Fruit fly (Drosophila melanogaster) whole organism, embryonic: ENCODE results near the gene CG31219.
A peak's percentile ranks its signal among the peaks of the same experiment; 100 is the strongest.

ENCODE experiments used
- CG10209 ChIP-seq: fragments of 200-800 bp; sonication (Bioruptor generic); optimal IDR thresholded peaks from 3 replicates; lab custom pipeline; 2017; ENCODE audit warnings: missing biosample characterization, mild to moderate bottlenecking, missing genetic modification characterization, missing genetic modification reagents
- CG10979 ChIP-seq: fragments of 200-800 bp; sonication (Bioruptor generic); optimal IDR thresholded peaks from 2 replicates; lab custom pipeline; 2018; ENCODE audit warnings: missing biosample characterization, mild to moderate bottlenecking, missing genetic modification characterization, moderate library complexity
- CG12155 ChIP-seq: fragments of 200-800 bp; sonication (Bioruptor generic); optimal IDR thresholded peaks from 3 replicates; lab custom pipeline; 2016; ENCODE audit warnings: missing biosample characterization, missing genetic modification characterization
- CG13775 ChIP-seq: fragments of 200-800 bp; sonication (Bioruptor generic); optimal IDR thresholded peaks from 3 replicates; lab custom pipeline; 2017; ENCODE audit warnings: missing biosample characterization, mild to moderate bottlenecking, missing genetic modification characterization
- CG13894 ChIP-seq: fragments of 200-800 bp; sonication (Bioruptor generic); optimal IDR thresholded peaks from 3 replicates; lab custom pipeline; 2018; ENCODE audit warnings: missing biosample characterization, mild to moderate bottlenecking, missing genetic modification characterization, moderate library complexity
- CG15011 ChIP-seq: fragments of 200-800 bp; sonication (Bioruptor generic); optimal IDR thresholded peaks from 3 replicates; lab custom pipeline; 2018; ENCODE audit warnings: missing biosample characterization, mild to moderate bottlenecking, missing genetic modification characterization
- CG15601 ChIP-seq: fragments of 200-800 bp; sonication (Bioruptor generic); optimal IDR thresholded peaks from 3 replicates; lab custom pipeline; 2019; ENCODE audit warnings: missing biosample characterization, mild to moderate bottlenecking, missing genetic modification characterization, moderate library complexity
- CG1647 ChIP-seq: fragments of 200-800 bp; sonication (Bioruptor generic); optimal IDR thresholded peaks from 3 replicates; lab custom pipeline; 2016; ENCODE audit warnings: missing biosample characterization, missing genetic modification characterization
- CG16815 ChIP-seq: fragments of 200-800 bp; sonication (Bioruptor generic); optimal IDR thresholded peaks from 3 replicates; lab custom pipeline; 2017; ENCODE audit warnings: missing biosample characterization, mild to moderate bottlenecking, missing genetic modification characterization
- CG16863 ChIP-seq: fragments of 200-800 bp; sonication (Bioruptor generic); optimal IDR thresholded peaks from 3 replicates; lab custom pipeline; 2016; ENCODE audit warnings: missing biosample characterization, missing genetic modification characterization
- CG1792 ChIP-seq: fragments of 200-800 bp; sonication (Bioruptor generic); optimal IDR thresholded peaks from 2 replicates; lab custom pipeline; 2016; ENCODE audit warnings: missing biosample characterization, missing genetic modification characterization
- CG18764 ChIP-seq: fragments of 200-800 bp; sonication (Bioruptor generic); optimal IDR thresholded peaks from 3 replicates; lab custom pipeline; 2016; ENCODE audit warnings: missing biosample characterization, missing genetic modification characterization
- CG30020 ChIP-seq: fragments of 200-800 bp; optimal IDR thresholded peaks from 2 replicates; lab custom pipeline; 2019; ENCODE audit warnings: missing biosample characterization, mild to moderate bottlenecking, missing genetic modification characterization, moderate library complexity
- CG31388 ChIP-seq: fragments of 200-800 bp; sonication (Bioruptor generic); optimal IDR thresholded peaks from 2 replicates; lab custom pipeline; 2016; ENCODE audit warnings: missing biosample characterization, missing genetic modification characterization
- CG3281 ChIP-seq: fragments of 200-800 bp; sonication (Bioruptor generic); optimal IDR thresholded peaks from 3 replicates; lab custom pipeline; 2017; ENCODE audit warnings: missing biosample characterization, mild to moderate bottlenecking, missing genetic modification characterization
- CG34376 ChIP-seq: fragments of 200-800 bp; sonication (Bioruptor generic); optimal IDR thresholded peaks from 2 replicates; lab custom pipeline; 2018; ENCODE audit warnings: missing biosample characterization, mild to moderate bottlenecking, missing genetic modification characterization
- CG42726 ChIP-seq: fragments of 200-800 bp; sonication (Bioruptor generic); IDR thresholded peaks from 2 replicates; pipeline ENCODE4 v1.3.6; 2022; ENCODE audit warnings: missing biosample characterization, missing genetic modification characterization; ENCODE audit not compliant: partially characterized antibody
- CG4328 ChIP-seq: fragments of 200-800 bp; sonication (Bioruptor generic); optimal IDR thresholded peaks from 3 replicates; lab custom pipeline; 2017; ENCODE audit warnings: missing biosample characterization, missing genetic modification reagents, missing genetic modification characterization
- CG4404 ChIP-seq: fragments of 200-800 bp; sonication (Bioruptor generic); IDR thresholded peaks from 2 replicates; pipeline ENCODE4 v1.3.6; 2022; ENCODE audit warnings: missing biosample characterization, missing genetic modification characterization
- CG7745 ChIP-seq: fragments of 200-800 bp; sonication (Bioruptor generic); optimal IDR thresholded peaks from 2 replicates; lab custom pipeline; 2018; ENCODE audit warnings: missing biosample characterization, mild to moderate bottlenecking, missing genetic modification characterization, moderate library complexity
- CG7786 ChIP-seq: fragments of 200-800 bp; sonication (Bioruptor generic); optimal IDR thresholded peaks from 2 replicates; lab custom pipeline; 2016; ENCODE audit warnings: missing biosample characterization, missing genetic modification characterization
- CG9817 ChIP-seq: fragments of 200-800 bp; sonication (Bioruptor generic); optimal IDR thresholded peaks from 2 replicates; lab custom pipeline; 2018; ENCODE audit warnings: missing biosample characterization, mild to moderate bottlenecking, missing genetic modification characterization, moderate library complexity
- D19B ChIP-seq: fragments of 200-800 bp; sonication (Bioruptor generic); optimal IDR thresholded peaks from 2 replicates; lab custom pipeline; 2017; ENCODE audit warnings: missing biosample characterization, mild to moderate bottlenecking, missing genetic modification characterization
- E2f1 ChIP-seq: fragments of 200-800 bp; sonication (Bioruptor generic); IDR thresholded peaks from 2 replicates; pipeline ENCODE4 v1.3.6; 2022; ENCODE audit warnings: missing biosample characterization, missing genetic modification characterization
- Fer1 ChIP-seq: fragments of 200-800 bp; sonication (Bioruptor generic); optimal IDR thresholded peaks from 2 replicates; lab custom pipeline; 2017; ENCODE audit warnings: missing biosample characterization, mild to moderate bottlenecking, missing genetic modification characterization
- Fer3 ChIP-seq: fragments of 200-800 bp; sonication (Bioruptor generic); optimal IDR thresholded peaks from 2 replicates; lab custom pipeline; 2018; ENCODE audit warnings: missing biosample characterization, mild to moderate bottlenecking, missing genetic modification characterization, moderate library complexity
- H2.0 ChIP-seq: fragments of 200-800 bp; sonication (Bioruptor generic); IDR thresholded peaks from 2 replicates; pipeline ENCODE4 v1.3.6; 2022; ENCODE audit warnings: missing biosample characterization, missing genetic modification characterization
- HmgZ ChIP-seq: fragments of 200-800 bp; sonication (Bioruptor generic); optimal IDR thresholded peaks from 2 replicates; lab custom pipeline; 2018; ENCODE audit warnings: missing biosample characterization, mild to moderate bottlenecking, missing genetic modification characterization
- Jarid2 ChIP-seq: fragments of 200-800 bp; sonication (Bioruptor generic); optimal IDR thresholded peaks from 3 replicates; lab custom pipeline; 2017; ENCODE audit warnings: mild to moderate bottlenecking, missing biosample characterization, missing genetic modification reagents, missing genetic modification characterization
- Mad ChIP-seq: fragments of 200-800 bp; sonication (Bioruptor generic); optimal IDR thresholded peaks from 2 replicates; lab custom pipeline; 2016; ENCODE audit warnings: missing biosample characterization, missing genetic modification characterization
- NFAT ChIP-seq: fragments of 200-800 bp; sonication (Bioruptor generic); IDR thresholded peaks from 2 replicates; pipeline ENCODE4 v1.3.6; 2022; ENCODE audit warnings: missing biosample characterization, missing genetic modification characterization
- Oli ChIP-seq: fragments of 200-800 bp; sonication (Bioruptor generic); optimal IDR thresholded peaks from 2 replicates; lab custom pipeline; 2018; ENCODE audit warnings: missing biosample characterization, mild to moderate bottlenecking, missing genetic modification characterization, moderate library complexity
- Six4 ChIP-seq: fragments of 200-800 bp; sonication (Bioruptor generic); optimal IDR thresholded peaks from 2 replicates; lab custom pipeline; 2016; ENCODE audit warnings: missing biosample characterization, missing genetic modification characterization
- ab ChIP-seq: fragments of 200-800 bp; sonication (Bioruptor generic); optimal IDR thresholded peaks from 2 replicates; lab custom pipeline; 2016; ENCODE audit warnings: missing biosample characterization, missing genetic modification characterization
- ac ChIP-seq: fragments of 200-800 bp; sonication (Bioruptor generic); optimal IDR thresholded peaks from 3 replicates; lab custom pipeline; 2017; ENCODE audit warnings: missing biosample characterization, mild to moderate bottlenecking, missing genetic modification characterization
- ato ChIP-seq: fragments of 200-800 bp; sonication (Bioruptor generic); IDR thresholded peaks from 2 replicates; pipeline ENCODE4 v1.3.6; 2022; ENCODE audit warnings: missing biosample characterization, missing genetic modification characterization; ENCODE audit not compliant: partially characterized antibody
- croc ChIP-seq: fragments of 200-800 bp; sonication (Bioruptor generic); conservative IDR thresholded peaks from 3 replicates; pipeline ENCODE4 v1.3.6; 2022; ENCODE audit warnings: missing biosample characterization, missing genetic modification characterization
- crp ChIP-seq, 2 experiments: fragments of 200-800 bp; sonication (Bioruptor generic); optimal IDR thresholded peaks; 2 replicates in 1 of 2; 3 replicates in 1 of 2; lab custom pipeline; 2017; ENCODE audit warnings: missing biosample characterization in 2 of 2, missing genetic modification characterization in 2 of 2, mild to moderate bottlenecking in 1 of 2, moderate library complexity in 1 of 2
- dimm ChIP-seq: fragments of 200-800 bp; sonication (Bioruptor generic); IDR thresholded peaks from 2 replicates; pipeline ENCODE4 v1.3.6; 2022; ENCODE audit warnings: missing biosample characterization, missing genetic modification characterization
- ems ChIP-seq: fragments of 200-800 bp; sonication (Bioruptor generic); optimal IDR thresholded peaks from 3 replicates; lab custom pipeline; 2016; ENCODE audit warnings: missing biosample characterization, missing genetic modification characterization
- lmd ChIP-seq: fragments of 200-800 bp; sonication (Bioruptor generic); IDR thresholded peaks from 2 replicates; pipeline ENCODE4 v1.3.6; 2022; ENCODE audit warnings: missing biosample characterization, missing genetic modification characterization
- mld ChIP-seq: fragments of 200-800 bp; sonication (Bioruptor generic); IDR thresholded peaks from 3 replicates; pipeline ENCODE4 v1.3.6; 2022; ENCODE audit warnings: missing biosample characterization, missing genetic modification characterization; ENCODE audit not compliant: partially characterized antibody
- peb ChIP-seq: fragments of 200-800 bp; sonication (Bioruptor generic); IDR thresholded peaks from 2 replicates; pipeline ENCODE4 v1.3.6; 2022; ENCODE audit warnings: missing biosample characterization, missing genetic modification characterization
- sc ChIP-seq, 3 experiments: fragments of >200 bp in 2 of 3; fragments of 200-800 bp in 1 of 3; sonication (Bioruptor generic) in 1 of 3; optimal IDR thresholded peaks; 2 replicates in 2 of 3; 3 replicates in 1 of 3; lab custom pipeline; 2017; ENCODE audit warnings: mild to moderate bottlenecking in 1 of 3, missing biosample characterization in 1 of 3, missing genetic modification characterization in 1 of 3, missing genetic modification reagents in 1 of 3
- sd ChIP-seq: fragments of 200-800 bp; sonication (Bioruptor generic); optimal IDR thresholded peaks from 3 replicates; lab custom pipeline; 2018; ENCODE audit warnings: missing biosample characterization, mild to moderate bottlenecking, missing genetic modification characterization, moderate library complexity
- tin ChIP-seq: fragments of 200-800 bp; sonication (Bioruptor generic); optimal IDR thresholded peaks from 3 replicates; lab custom pipeline; 2016; ENCODE audit warnings: missing biosample characterization, missing genetic modification characterization
- toy ChIP-seq: fragments of 200-800 bp; sonication (Bioruptor generic); IDR thresholded peaks from 2 replicates; pipeline ENCODE4 v1.3.6; 2022; ENCODE audit warnings: missing biosample characterization, missing genetic modification characterization
- tx ChIP-seq: fragments of 200-800 bp; sonication (Bioruptor generic); optimal IDR thresholded peaks from 2 replicates; lab custom pipeline; 2016; ENCODE audit warnings: missing biosample characterization, missing genetic modification characterization
- zen ChIP-seq: fragments of 200-800 bp; sonication (Bioruptor generic); optimal IDR thresholded peaks from 3 replicates; lab custom pipeline; 2018; ENCODE audit warnings: missing biosample characterization, mild to moderate bottlenecking, missing genetic modification characterization, moderate library complexity

The CG31219 gene

dm6 chr3R:19648289-19648916, 2.4 kb upstream of the CG31219 start, which contains the start of the genes CG6195 and CG31220 (continued):
- TF ChIP-seq ab (GFP tag; lab: Kevin White, UChicago) (no peak), CG16815 (GFP tag; lab: Kevin White, UChicago) (no peak), CG1647 (GFP tag; lab: Kevin White, UChicago) (no peak), Fer3 (tag; lab: Kevin White, UChicago) (no peak), tx (GFP tag; lab: Kevin White, UChicago) (peak; percentile 11), E2f1 (GFP tag; lab: Robert Waterston, UW) (no peak), Fer1 (GFP tag; lab: Kevin White, UChicago) (no peak), CG4328 (no peak), ato (GFP tag; lab: Robert Waterston, UW) (0 out of 2 replicates have a peak, but pooled peaks have one; percentile 10), CG7745 (no peak), ems (GFP tag; lab: Kevin White, UChicago) (no peak), CG13894 (tag; lab: Kevin White, UChicago) (no peak), CG42726 (GFP tag; lab: Robert Waterston, UW) (no peak), CG1792 (GFP tag; lab: Kevin White, UChicago) (no peak), CG15011 (no peak), CG7786 (no peak), CG30020 (tag; lab: Kevin White, UChicago) (peak; percentile 90), CG3281 (GFP tag; lab: Kevin White, UChicago) (no peak), zen (tag; lab: Kevin White, UChicago) (no peak), CG31388 (no peak), CG10979 (no peak), CG9817 (no peak), Oli (tag; lab: Kevin White, UChicago) (no peak), D19B (GFP tag; lab: Kevin White, UChicago) (no peak), CG13775 (GFP tag; lab: Kevin White, UChicago) (peak; percentile 36), mld (GFP tag; lab: Robert Waterston, UW) (no peak), ac (no peak), CG16863 (peak; percentile 2), croc (no peak), Jarid2 (no peak), Six4 (GFP tag; lab: Kevin White, UChicago) (no peak), lmd (no peak), NFAT (GFP tag; lab: Robert Waterston, UW) (peak; percentile 60; the same call in 1 of the 2 replicates), crp (GFP tag; optimal IDR thresholded peaks at IDR 0.05; lab: Kevin White, UChicago) (peak; percentile 80 to 98), peb (GFP tag; lab: Robert Waterston, UW) (no peak), H2.0 (peak; percentile 44; the same call in 1 of the 2 replicates), CG15601 (peak; percentile 6), sc (optimal IDR thresholded peaks at IDR 0.05; lab: Kevin White, UChicago) (no peak), sc (GFP tag; optimal IDR thresholded peaks at IDR 0.05; lab: Kevin White, UChicago) (no peak), CG10209 (no peak), tin (GFP tag; lab: Kevin White, UChicago) (no peak), CG4404 (GFP tag; lab: Robert Waterston, UW) (no peak), CG34376 (GFP tag; lab: Kevin White, UChicago) (no peak), toy (peak; percentile 46), HmgZ (peak; percentile 27), Mad (GFP tag; lab: Kevin White, UChicago) (no peak), sd (tag; lab: Kevin White, UChicago) (peak; percentile 98), CG18764 (GFP tag; lab: Kevin White, UChicago) (no peak), dimm (GFP tag; lab: Robert Waterston, UW) (no peak), CG12155 (GFP tag; lab: Kevin White, UChicago) (no peak)
